Fruit fly (Drosophila melanogaster): Measurements from ENCODE around the gene CG17726.

CG17726 gene

DNA sequence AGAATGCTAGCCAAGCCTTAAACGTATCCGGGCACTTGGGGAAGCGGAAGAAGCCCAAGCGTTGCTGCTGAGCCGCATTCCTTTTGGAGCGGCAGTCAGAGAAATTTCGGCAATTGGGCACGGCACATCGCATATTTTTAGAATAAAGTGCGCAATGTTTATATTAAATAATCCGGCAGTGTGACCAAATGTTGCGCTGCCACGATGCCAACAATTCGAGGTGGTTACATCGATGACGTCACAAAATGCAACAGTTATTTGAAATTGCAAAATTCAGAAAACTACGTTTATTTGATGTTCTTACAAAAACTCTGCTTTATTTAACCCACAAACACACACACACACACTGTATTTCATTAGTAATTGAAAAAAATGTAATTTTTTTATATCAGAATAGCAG, 6.7 kb upstream of the CG17726 start, which contains the start of gene CG6689 (continued):
- peak; percentile 47 for TF ChIP-seq gro (GFP tag; optimal IDR thresholded peaks at IDR 0.05)
- TF ChIP-seq CG33213 (GFP tag; optimal IDR thresholded peaks at IDR 0.05) = peak; percentile 9
- no peak for TF ChIP-seq mld (GFP tag; IDR thresholded peaks at IDR 0.05; ENCODE audit: partially characterized antibody)
- no peak for TF ChIP-seq CG11696 (GFP tag; IDR thresholded peaks at IDR 0.05)
- TF ChIP-seq row (GFP tag; IDR thresholded peaks at IDR 0.05) = peak; percentile 92
- TF ChIP-seq Taf1 (GFP tag; IDR thresholded peaks at IDR 0.05) = no peak
- no peak for TF ChIP-seq Max (GFP tag; optimal IDR thresholded peaks at IDR 0.05)
- TF ChIP-seq CG30431 (GFP tag; optimal IDR thresholded peaks at IDR 0.05) = no peak
- TF ChIP-seq D (optimal IDR thresholded peaks at IDR 0.05) = no peak
- TF ChIP-seq D (GFP tag; optimal IDR thresholded peaks at IDR 0.05) = no peak
- TF ChIP-seq h (optimal IDR thresholded peaks at IDR 0.05) = no peak
- no peak for TF ChIP-seq Usf (GFP tag; optimal IDR thresholded peaks at IDR 0.05)
- no peak for TF ChIP-seq CG2199 (GFP tag; IDR thresholded peaks at IDR 0.05)
- TF ChIP-seq Dbx (GFP tag; IDR thresholded peaks at IDR 0.05) = 0 out of 3 replicates have a peak, but pooled peaks have one; percentile 18
- TF ChIP-seq Jarid2 (GFP tag; optimal IDR thresholded peaks at IDR 0.05) = no peak
- TF ChIP-seq CG3838 (GFP tag; optimal IDR thresholded peaks at IDR 0.05) = no peak
- TF ChIP-seq pb (GFP tag; optimal IDR thresholded peaks at IDR 0.05) = no peak
- peak; percentile 5 for TF ChIP-seq MTF-1 (GFP tag; optimal IDR thresholded peaks at IDR 0.05; ENCODE audit: borderline replicate concordance)
- no peak for TF ChIP-seq Sox102F (GFP tag; optimal IDR thresholded peaks at IDR 0.05)
- TF ChIP-seq ftz-f1 (GFP tag; optimal IDR thresholded peaks at IDR 0.05) = peak; percentile 77
- peak; percentile 40 for TF ChIP-seq stwl (tag; optimal IDR thresholded peaks at IDR 0.05)
- no peak for TF ChIP-seq twi (tag; optimal IDR thresholded peaks at IDR 0.05)
- no peak for TF ChIP-seq dati (GFP tag; IDR thresholded peaks at IDR 0.05)
- no peak for TF ChIP-seq chif (GFP tag; optimal IDR thresholded peaks at IDR 0.05)
- TF ChIP-seq YL-1 (GFP tag; optimal IDR thresholded peaks at IDR 0.05) = peak; percentile 59
- no peak for TF ChIP-seq bbx (GFP tag; IDR thresholded peaks at IDR 0.05; ENCODE audit: partially characterized antibody)
- no peak for TF ChIP-seq Atf6 (GFP tag; IDR thresholded peaks at IDR 0.05)
- no peak for TF ChIP-seq CG31224 (GFP tag; IDR thresholded peaks at IDR 0.05)
- peak; percentile 47 for TF ChIP-seq CG14710 (tag; optimal IDR thresholded peaks at IDR 0.05)
- TF ChIP-seq pros (GFP tag; optimal IDR thresholded peaks at IDR 0.05) = no peak
- TF ChIP-seq zf30C (GFP tag; optimal IDR thresholded peaks at IDR 0.05) = no peak
- peak; percentile 21 for TF ChIP-seq scrt (GFP tag; optimal IDR thresholded peaks at IDR 0.05)
- no peak for TF ChIP-seq Awh (GFP tag; IDR thresholded peaks at IDR 0.05)
- TF ChIP-seq sqz (GFP tag; optimal IDR thresholded peaks at IDR 0.05) = no peak
- TF ChIP-seq CG4820 (GFP tag; optimal IDR thresholded peaks at IDR 0.05) = no peak
- TF ChIP-seq CG32772 (GFP tag; IDR thresholded peaks at IDR 0.05) = no peak
- TF ChIP-seq CG10209 (GFP tag; optimal IDR thresholded peaks at IDR 0.05) = no peak
- TF ChIP-seq CG6654 (GFP tag; optimal IDR thresholded peaks at IDR 0.05) = no peak
- no peak for TF ChIP-seq CG6175 (GFP tag; IDR thresholded peaks at IDR 0.05)
- TF ChIP-seq hkb (optimal IDR thresholded peaks at IDR 0.05) = no peak
- TF ChIP-seq hkb (GFP tag; IDR thresholded peaks at IDR 0.05) = no peak
- no peak for TF ChIP-seq al (GFP tag; IDR thresholded peaks at IDR 0.05)
- TF ChIP-seq nmo (GFP tag; optimal IDR thresholded peaks at IDR 0.05) = peak; percentile 19
- TF ChIP-seq pzg (GFP tag; optimal IDR thresholded peaks at IDR 0.05) = peak; percentile 76
- no peak for TF ChIP-seq p53 (GFP tag; optimal IDR thresholded peaks at IDR 0.05)
- TF ChIP-seq Hmr (GFP tag; optimal IDR thresholded peaks at IDR 0.05) = peak; percentile 31
- no peak for TF ChIP-seq Hr51 (GFP tag; optimal IDR thresholded peaks at IDR 0.05)
- TF ChIP-seq sens (GFP tag) = peak; percentile 83
- TF ChIP-seq ham (GFP tag; IDR thresholded peaks at IDR 0.05) = no peak
- TF ChIP-seq CG6272 (GFP tag; IDR thresholded peaks at IDR 0.05) = no peak
- peak; percentile 33 for TF ChIP-seq CG12391 (tag; optimal IDR thresholded peaks at IDR 0.05)
- TF ChIP-seq trem (tag; optimal IDR thresholded peaks at IDR 0.05) = peak; percentile 56
- peak; percentile 58 for TF ChIP-seq BtbVII (GFP tag; optimal IDR thresholded peaks at IDR 0.05)

All from whole organism, embryonic.